Worm (Caenorhabditis elegans): ENCODE results near the gene snpc-3.4.
A peak's percentile ranks its signal among the peaks of the same experiment; 100 is the strongest.

Gene snpc-3.4

DNA sequence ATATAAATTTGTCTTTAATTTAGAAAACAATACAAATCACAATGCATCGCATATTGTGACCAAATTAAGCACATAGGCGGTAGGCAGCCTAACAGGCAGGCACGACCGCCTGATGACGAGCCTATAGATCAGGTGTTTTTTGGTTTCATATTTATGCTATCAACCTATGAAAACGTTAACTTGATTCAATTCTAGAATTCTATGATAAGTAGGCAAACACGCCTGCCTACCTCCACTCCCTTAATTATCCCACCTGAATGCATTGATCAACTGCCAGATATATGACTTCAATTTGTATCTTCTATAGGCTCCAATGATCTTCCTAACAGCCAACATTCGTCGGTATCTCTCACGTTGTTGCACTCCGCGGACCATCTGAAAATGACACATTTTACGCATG lies 11.0 kb downstream of the snpc-3.4 start:
- TF ChIP-seq ets-4 (GFP tag; optimal IDR thresholded peaks at IDR 0.05) (no peak), K12H6.12 (tag; optimal IDR thresholded peaks at IDR 0.05) (no peak), ztf-18 (tag; optimal IDR thresholded peaks at IDR 0.05) (no peak), rcor-1 (GFP tag; IDR thresholded peaks at IDR 0.05) (no peak), Y53G8AR.9 (GFP tag; conservative IDR thresholded peaks at IDR 0.05) (no peak), him-1 (tag; optimal IDR thresholded peaks at IDR 0.05) (no peak), lsy-27 (tag; optimal IDR thresholded peaks at IDR 0.05; ENCODE audit: borderline replicate concordance, insufficient read depth) (no peak), zim-3 (tag; optimal IDR thresholded peaks at IDR 0.05) (no peak), dpl-1 (GFP tag; optimal IDR thresholded peaks at IDR 0.05) (no peak), D2030.7 (GFP tag; IDR thresholded peaks at IDR 0.05) (no peak), attf-5 (GFP tag; optimal IDR thresholded peaks at IDR 0.05) (no peak), ztf-6 (GFP tag; IDR thresholded peaks at IDR 0.05) (no peak), let-526 (GFP tag; IDR thresholded peaks at IDR 0.05) (no peak), snpc-1.3 (tag; optimal IDR thresholded peaks at IDR 0.05; ENCODE audit: insufficient read depth) (no peak), tbp1 (GFP tag; optimal IDR thresholded peaks at IDR 0.05) (no peak)

ce11 chrIII:4034984-4035383 lies 15.1 kb downstream of the snpc-3.4 start:
- TF ChIP-seq dox-1 (GFP tag; IDR thresholded peaks at IDR 0.05) (no peak), cebp-1 (GFP tag; IDR thresholded peaks at IDR 0.05) (peak; percentile 78), cebp-1 (tag; optimal IDR thresholded peaks at IDR 0.05) (peak; percentile 98)

DNA sequence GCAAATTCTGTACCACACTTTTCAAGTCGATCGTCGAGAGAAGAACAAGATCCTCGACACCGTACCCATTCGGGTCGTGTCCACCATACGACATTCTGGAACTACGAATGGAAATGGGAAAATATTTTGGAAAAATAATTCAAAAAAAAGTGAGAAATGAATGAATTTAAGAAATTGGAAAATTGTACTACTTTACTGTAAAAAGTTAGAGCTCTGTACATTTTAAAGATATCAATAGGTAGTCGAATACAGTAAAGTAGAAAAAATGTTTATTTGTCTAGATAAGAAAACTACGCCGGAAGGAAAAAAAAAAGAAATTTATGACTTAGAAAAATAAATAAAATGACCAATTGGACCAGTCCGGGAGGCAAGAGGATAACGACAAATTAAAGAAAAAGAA lies 16.9 kb downstream of the snpc-3.4 start, which contains the start of gene hum-5:
TSS of gene hum-5 (minus strand) at position 101 of the 400 bp plus-strand sequence.
- TF ChIP-seq ceh-27 (GFP tag; optimal IDR thresholded peaks at IDR 0.05) = no peak
- no peak for TF ChIP-seq attf-5 (GFP tag; optimal IDR thresholded peaks at IDR 0.05)
- no peak for TF ChIP-seq ztf-3 (GFP tag; optimal IDR thresholded peaks at IDR 0.05)
- no peak for TF ChIP-seq hmg-1.2 (GFP tag; IDR thresholded peaks at IDR 0.05)
- no peak for TF ChIP-seq ama-1 (optimal IDR thresholded peaks at IDR 0.05)
- TF ChIP-seq ama-1 (GFP tag; optimal IDR thresholded peaks at IDR 0.05) = no peak
- no peak for TF ChIP-seq nfya-1 (tag; optimal IDR thresholded peaks at IDR 0.05; ENCODE audit: borderline replicate concordance, insufficient read depth)
- no peak for TF ChIP-seq C17E4.6 (GFP tag; IDR thresholded peaks at IDR 0.05)
- TF ChIP-seq aptf-2 (GFP tag; conservative IDR thresholded peaks at IDR 0.05) = no peak
- no peak for TF ChIP-seq snpc-1.3 (tag; optimal IDR thresholded peaks at IDR 0.05; ENCODE audit: insufficient read depth)
- no peak for TF ChIP-seq tbx-9 (tag; optimal IDR thresholded peaks at IDR 0.05; ENCODE audit: borderline replicate concordance)
- no peak for TF ChIP-seq egl-18 (GFP tag; IDR thresholded peaks at IDR 0.05)
- no peak for TF ChIP-seq F39B2.1 (GFP tag; IDR thresholded peaks at IDR 0.05)
- no peak for TF ChIP-seq mes-4 (tag; optimal IDR thresholded peaks at IDR 0.05)
- TF ChIP-seq F55B11.4 (tag; optimal IDR thresholded peaks at IDR 0.05; ENCODE audit: borderline replicate concordance, insufficient read depth) = no peak
- TF ChIP-seq ztf-22 (GFP tag; optimal IDR thresholded peaks at IDR 0.05) = no peak
- no peak for TF ChIP-seq nfyb-1 (GFP tag; IDR thresholded peaks at IDR 0.05)
- TF ChIP-seq gei-17 (GFP tag; optimal IDR thresholded peaks at IDR 0.05) = no peak

- peak; percentile 36 for TF ChIP-seq F52B5.7 (tag; optimal IDR thresholded peaks at IDR 0.05)
- TF ChIP-seq nhr-80 (tag; optimal IDR thresholded peaks at IDR 0.05) = peak; percentile 27
- no peak for TF ChIP-seq tbp1 (GFP tag; optimal IDR thresholded peaks at IDR 0.05)
- peak; percentile 91 for TF ChIP-seq zfh-2 (GFP tag; conservative IDR thresholded peaks at IDR 0.05)
- no peak for TF ChIP-seq Y79H2A.3 (GFP tag; conservative IDR thresholded peaks at IDR 0.05)
- TF ChIP-seq bed-2 (GFP tag; IDR thresholded peaks at IDR 0.05) = 0 out of 2 replicates have a peak, but pooled peaks have one; percentile 30
- peak; percentile 44; the same call in 1 of the 2 replicates for TF ChIP-seq hmg-1.2 (GFP tag; IDR thresholded peaks at IDR 0.05)
Measured at ce11 chrIII:4037332-4037731, 17.5 kb downstream of the snpc-3.4 start.

Data from whole organism, young adult.